Fruit fly (Drosophila melanogaster): Measurements from ENCODE around the gene CG17917.

dm6 chr3R:6342702-6343101 is 934 bp downstream of the CG17917 start, which contains the start of gene CG10298:
- TF ChIP-seq pan (optimal IDR thresholded peaks at IDR 0.05): no peak
- TF ChIP-seq usp (GFP tag; optimal IDR thresholded peaks at IDR 0.05): no peak
- TF ChIP-seq psq (optimal IDR thresholded peaks at IDR 0.05): no peak
- TF ChIP-seq EcR (GFP tag; optimal IDR thresholded peaks at IDR 0.05): no peak
- no peak for TF ChIP-seq Dll (optimal IDR thresholded peaks at IDR 0.05)
- no peak for TF ChIP-seq CG8478 (optimal IDR thresholded peaks at IDR 0.05)
